Fruit fly (Drosophila melanogaster): ENCODE data around the gene Lim3.

DNA sequence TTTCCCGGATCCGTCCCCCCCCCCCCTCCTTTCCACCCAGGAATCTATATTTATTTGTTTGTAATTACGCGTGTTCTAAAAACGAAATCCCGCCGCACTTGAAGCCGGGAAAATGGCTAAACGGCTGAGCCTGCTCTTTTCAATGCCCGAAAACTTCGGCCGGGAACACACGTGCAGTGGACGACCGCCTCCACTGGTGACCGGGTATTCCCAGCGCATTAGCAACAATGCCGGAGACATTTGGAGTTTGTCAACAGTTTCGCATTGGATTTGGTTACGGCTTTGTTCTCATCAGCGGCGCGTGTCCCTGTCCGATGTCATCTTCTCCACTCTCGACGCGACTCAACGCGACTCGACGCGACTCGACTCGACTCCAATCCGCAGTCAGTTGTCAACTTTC is 3.8 kb downstream of the Lim3 start:
- TF ChIP-seq CG14711 (tag; optimal IDR thresholded peaks at IDR 0.05): no peak
- TF ChIP-seq kay (GFP tag; ENCODE audit: borderline replicate concordance): no peak
- no peak for TF ChIP-seq CG12768 (GFP tag; optimal IDR thresholded peaks at IDR 0.05)
- no peak for TF ChIP-seq tj (GFP tag; optimal IDR thresholded peaks at IDR 0.05)
